Fruit fly (Drosophila melanogaster) whole organism, prepupa: ENCODE measurements around the gene CG13995.

ENCODE experiments used
- Blimp-1 ChIP-seq: fragments of 200-800 bp; sonication (Bioruptor generic); optimal IDR thresholded peaks from 3 replicates; lab custom pipeline; 2017; ENCODE audit warnings: missing biosample characterization, missing genetic modification characterization, mild to moderate bottlenecking, moderate library complexity, missing genetic modification reagents
- CG10669 ChIP-seq: fragments of 200-800 bp; sonication (Bioruptor generic); optimal IDR thresholded peaks from 3 replicates; lab custom pipeline; 2018; ENCODE audit warnings: missing biosample characterization, mild to moderate bottlenecking, missing genetic modification characterization, moderate library complexity
- CG11294 ChIP-seq: fragments of 200-800 bp; sonication (Bioruptor generic); IDR thresholded peaks from 2 replicates; pipeline ENCODE4 v1.3.6; 2022; ENCODE audit warnings: missing biosample characterization, missing genetic modification characterization
- CG11762 ChIP-seq: fragments of 200-800 bp; sonication (Bioruptor generic); optimal IDR thresholded peaks from 3 replicates; lab custom pipeline; 2016; ENCODE audit warnings: missing biosample characterization, missing genetic modification characterization; ENCODE audit not compliant: insufficient read depth
- CG15336 ChIP-seq: fragments of 200-800 bp; sonication (Bioruptor generic); IDR thresholded peaks from 2 replicates; pipeline ENCODE4 v1.3.6; 2022; ENCODE audit warnings: missing biosample characterization, missing genetic modification characterization
- CG1621 ChIP-seq: fragments of 200-800 bp; sonication (Bioruptor generic); optimal IDR thresholded peaks from 3 replicates; lab custom pipeline; 2018; ENCODE audit warnings: missing biosample characterization, mild to moderate bottlenecking, missing genetic modification characterization
- CG16779 ChIP-seq: fragments of 200-800 bp; sonication (Bioruptor generic); optimal IDR thresholded peaks from 3 replicates; lab custom pipeline; 2017; ENCODE audit warnings: missing biosample characterization, mild to moderate bottlenecking, missing genetic modification characterization
- CG31627 ChIP-seq: fragments of 200-800 bp; sonication (Bioruptor generic); optimal IDR thresholded peaks from 3 replicates; lab custom pipeline; 2016; ENCODE audit warnings: missing biosample characterization, missing genetic modification characterization
- CG32006 ChIP-seq: fragments of 200-800 bp; sonication (Bioruptor generic); optimal IDR thresholded peaks from 3 replicates; lab custom pipeline; 2017; ENCODE audit warnings: missing biosample characterization, mild to moderate bottlenecking, missing genetic modification characterization
- CG34406 ChIP-seq: fragments of 200-800 bp; sonication (Bioruptor generic); optimal IDR thresholded peaks from 3 replicates; lab custom pipeline; 2016; ENCODE audit warnings: missing biosample characterization, missing genetic modification characterization
- CG3919 ChIP-seq: fragments of 200-800 bp; sonication (Bioruptor generic); optimal IDR thresholded peaks from 3 replicates; lab custom pipeline; 2016; ENCODE audit warnings: missing biosample characterization, missing genetic modification characterization
- CG6163 ChIP-seq: fragments of 200-800 bp; sonication (Bioruptor generic); IDR thresholded peaks from 3 replicates; pipeline ENCODE4 v1.3.6; 2022; ENCODE audit warnings: missing biosample characterization, missing genetic modification characterization
- CG6276 ChIP-seq: fragments of 200-800 bp; sonication (Bioruptor generic); optimal IDR thresholded peaks from 2 replicates; lab custom pipeline; 2017; ENCODE audit warnings: missing biosample characterization, mild to moderate bottlenecking, missing genetic modification characterization
- CG6808 ChIP-seq: fragments of 200-800 bp; sonication (Bioruptor generic); optimal IDR thresholded peaks from 3 replicates; lab custom pipeline; 2017; ENCODE audit warnings: missing biosample characterization, missing genetic modification characterization, mild to moderate bottlenecking, moderate library complexity, missing genetic modification reagents
- CG6854 ChIP-seq: fragments of 200-800 bp; sonication (Bioruptor generic); optimal IDR thresholded peaks from 2 replicates; lab custom pipeline; 2017; ENCODE audit warnings: missing biosample characterization, mild to moderate bottlenecking, missing genetic modification characterization
- CG8119 ChIP-seq: fragments of 200-800 bp; sonication (Bioruptor generic); IDR thresholded peaks from 3 replicates; pipeline ENCODE4 v1.3.6; 2022; ENCODE audit warnings: missing biosample characterization, missing genetic modification characterization
- CG8632 ChIP-seq: fragments of 200-800 bp; sonication (Bioruptor generic); optimal IDR thresholded peaks from 3 replicates; lab custom pipeline; 2016; ENCODE audit warnings: missing biosample characterization, missing genetic modification characterization
- Eip78C ChIP-seq: fragments of 200-800 bp; sonication (Bioruptor generic); peaks from one replicate; lab custom pipeline; 2016; ENCODE audit warnings: missing biosample characterization, missing genetic modification characterization
- Ets21C ChIP-seq: fragments of 200-800 bp; sonication (Bioruptor generic); optimal IDR thresholded peaks from 3 replicates; lab custom pipeline; 2016; ENCODE audit warnings: missing biosample characterization, missing genetic modification characterization
- Ets96B ChIP-seq: fragments of 200-800 bp; optimal IDR thresholded peaks from 2 replicates; lab custom pipeline; 2019; ENCODE audit warnings: missing biosample characterization, mild to moderate bottlenecking, missing genetic modification characterization, moderate library complexity
- Hr38 ChIP-seq: sonication (Bioruptor generic); optimal IDR thresholded peaks from 2 replicates; lab custom pipeline; 2016; ENCODE audit warnings: missing biosample characterization, missing genetic modification characterization
- Hr39 ChIP-seq: fragments of 200-800 bp; sonication (Bioruptor generic); optimal IDR thresholded peaks from 2 replicates; lab custom pipeline; 2016; ENCODE audit warnings: missing biosample characterization, missing genetic modification characterization
- Hr4 ChIP-seq: fragments of 200-800 bp; sonication (Bioruptor generic); optimal IDR thresholded peaks from 3 replicates; lab custom pipeline; 2016; ENCODE audit warnings: missing biosample characterization, missing genetic modification characterization
- Met ChIP-seq: fragments of 200-800 bp; sonication (Bioruptor generic); optimal IDR thresholded peaks from 3 replicates; lab custom pipeline; 2016; ENCODE audit warnings: missing biosample characterization, missing genetic modification characterization
- OdsH ChIP-seq: fragments of 200-800 bp; sonication (Bioruptor generic); optimal IDR thresholded peaks from 3 replicates; lab custom pipeline; 2016; ENCODE audit warnings: missing biosample characterization, missing genetic modification characterization
- Smox ChIP-seq: fragments of 200-800 bp; sonication (Bioruptor generic); optimal IDR thresholded peaks from 3 replicates; lab custom pipeline; 2016; ENCODE audit warnings: missing biosample characterization, missing genetic modification characterization
- Sox14 ChIP-seq: fragments of 200-800 bp; sonication (Bioruptor generic); optimal IDR thresholded peaks from 3 replicates; lab custom pipeline; 2016; ENCODE audit warnings: missing biosample characterization, missing genetic modification characterization
- Sox15 ChIP-seq: fragments of 200-800 bp; sonication (Bioruptor generic); optimal IDR thresholded peaks from 3 replicates; lab custom pipeline; 2016; ENCODE audit warnings: missing biosample characterization, missing genetic modification characterization
- achi ChIP-seq: fragments of 200-800 bp; sonication (Bioruptor generic); optimal IDR thresholded peaks from 3 replicates; lab custom pipeline; 2016; ENCODE audit warnings: missing biosample characterization, missing genetic modification characterization
- acj6 ChIP-seq: fragments of 200-800 bp; sonication (Bioruptor generic); optimal IDR thresholded peaks from 3 replicates; lab custom pipeline; 2016; ENCODE audit warnings: missing biosample characterization, missing genetic modification characterization
- cyc ChIP-seq: fragments of 200-800 bp; sonication (Bioruptor generic); optimal IDR thresholded peaks from 3 replicates; lab custom pipeline; 2016; ENCODE audit warnings: missing biosample characterization, missing genetic modification characterization
- dac ChIP-seq: fragments of 200-800 bp; sonication (Bioruptor generic); optimal IDR thresholded peaks from 2 replicates; lab custom pipeline; 2017; ENCODE audit warnings: missing biosample characterization, mild to moderate bottlenecking, missing genetic modification characterization
- dsx ChIP-seq: fragments of 200-800 bp; optimal IDR thresholded peaks from 3 replicates; lab custom pipeline; 2019; ENCODE audit warnings: missing biosample characterization, mild to moderate bottlenecking, missing genetic modification characterization, moderate library complexity; ENCODE audit not compliant: poor library complexity, severe bottlenecking
- eg ChIP-seq: fragments of 200-800 bp; sonication (Bioruptor generic); IDR thresholded peaks from 3 replicates; pipeline ENCODE4 v1.3.6; 2022; ENCODE audit warnings: missing biosample characterization, missing genetic modification characterization
- esn ChIP-seq: fragments of 200-800 bp; sonication (Bioruptor generic); optimal IDR thresholded peaks from 2 replicates; lab custom pipeline; 2016; ENCODE audit warnings: missing biosample characterization, mild to moderate bottlenecking, missing genetic modification characterization, moderate library complexity
- fkh ChIP-seq: fragments of 200-800 bp; sonication (Bioruptor generic); optimal IDR thresholded peaks from 3 replicates; lab custom pipeline; 2017; ENCODE audit warnings: missing biosample characterization, mild to moderate bottlenecking, missing genetic modification characterization, moderate library complexity
- lz ChIP-seq: fragments of 200-800 bp; sonication (Bioruptor generic); optimal IDR thresholded peaks from 3 replicates; lab custom pipeline; 2016; ENCODE audit warnings: missing biosample characterization, missing genetic modification characterization
- pdm3 ChIP-seq: fragments of 200-800 bp; sonication (Bioruptor generic); optimal IDR thresholded peaks from 3 replicates; lab custom pipeline; 2016; ENCODE audit warnings: missing biosample characterization, missing genetic modification characterization
- salr ChIP-seq, 2 experiments: fragments of 200-800 bp; sonication (Bioruptor generic); optimal IDR thresholded peaks; 3 replicates each; lab custom pipeline; 2016 to 2018; ENCODE audit warnings: missing biosample characterization in 2 of 2, missing genetic modification characterization in 2 of 2, mild to moderate bottlenecking in 1 of 2
- spab ChIP-seq: fragments of 200-800 bp; sonication (Bioruptor generic); optimal IDR thresholded peaks from 2 replicates; lab custom pipeline; 2017; ENCODE audit warnings: missing biosample characterization, mild to moderate bottlenecking, missing genetic modification characterization, missing genetic modification reagents
- ss ChIP-seq, 2 experiments: fragments of 200-800 bp; sonication (Bioruptor generic); optimal IDR thresholded peaks; 2 replicates in 1 of 2; 3 replicates in 1 of 2; lab custom pipeline; 2017 to 2018; ENCODE audit warnings: mild to moderate bottlenecking in 2 of 2, missing biosample characterization in 2 of 2, missing genetic modification characterization in 2 of 2, moderate library complexity in 1 of 2
- svp ChIP-seq: fragments of 200-800 bp; sonication (Bioruptor generic); peaks from one replicate; lab custom pipeline; 2016; ENCODE audit warnings: missing biosample characterization, missing genetic modification characterization

Gene CG13995

DNA sequence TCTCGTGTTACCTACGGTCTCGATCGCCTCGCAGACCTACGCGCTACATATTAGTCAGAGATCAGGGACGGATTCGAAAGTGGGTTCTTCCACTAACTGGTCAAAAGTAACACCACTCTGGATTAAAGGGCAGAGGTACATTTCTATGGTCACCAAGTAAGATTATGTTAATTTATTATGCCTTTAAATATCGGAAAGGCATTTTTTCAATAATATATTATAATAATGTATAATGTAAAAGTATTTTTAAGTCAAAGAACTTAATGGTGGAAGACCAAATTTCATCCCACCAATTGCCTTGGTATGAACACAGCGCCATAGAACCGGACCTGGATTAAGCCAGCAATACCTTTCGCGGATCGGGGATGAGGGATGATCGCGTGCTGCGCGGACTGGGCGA, 31.3 kb upstream of the CG13995 start (continued):
- peak; percentile 9 to 27 for TF ChIP-seq salr (GFP tag; optimal IDR thresholded peaks at IDR 0.05; lab: Kevin White, UChicago)
- TF ChIP-seq CG3919: peak; percentile 82
- peak; percentile 16 for TF ChIP-seq CG1621 (tag; lab: Kevin White, UChicago)
- peak; percentile 51 for TF ChIP-seq CG8632 (GFP tag; lab: Kevin White, UChicago)
- TF ChIP-seq Hr4 (GFP tag; lab: Kevin White, UChicago): peak; percentile 29
- no peak for TF ChIP-seq CG8119
- TF ChIP-seq spab (GFP tag; lab: Kevin White, UChicago): peak; percentile 73
- peak; percentile 73 for TF ChIP-seq CG6808 (GFP tag; lab: Kevin White, UChicago)
- TF ChIP-seq CG32006 (GFP tag; lab: Kevin White, UChicago): peak; percentile 63
- TF ChIP-seq Hr39: peak; percentile 27
- no peak for TF ChIP-seq Hr38 (GFP tag; lab: Kevin White, UChicago)
- no peak for TF ChIP-seq fkh (GFP tag; lab: Kevin White, UChicago)
- TF ChIP-seq cyc (GFP tag; lab: Kevin White, UChicago): peak; percentile 64
- TF ChIP-seq Met (GFP tag; lab: Kevin White, UChicago): peak; percentile 59

DNA sequence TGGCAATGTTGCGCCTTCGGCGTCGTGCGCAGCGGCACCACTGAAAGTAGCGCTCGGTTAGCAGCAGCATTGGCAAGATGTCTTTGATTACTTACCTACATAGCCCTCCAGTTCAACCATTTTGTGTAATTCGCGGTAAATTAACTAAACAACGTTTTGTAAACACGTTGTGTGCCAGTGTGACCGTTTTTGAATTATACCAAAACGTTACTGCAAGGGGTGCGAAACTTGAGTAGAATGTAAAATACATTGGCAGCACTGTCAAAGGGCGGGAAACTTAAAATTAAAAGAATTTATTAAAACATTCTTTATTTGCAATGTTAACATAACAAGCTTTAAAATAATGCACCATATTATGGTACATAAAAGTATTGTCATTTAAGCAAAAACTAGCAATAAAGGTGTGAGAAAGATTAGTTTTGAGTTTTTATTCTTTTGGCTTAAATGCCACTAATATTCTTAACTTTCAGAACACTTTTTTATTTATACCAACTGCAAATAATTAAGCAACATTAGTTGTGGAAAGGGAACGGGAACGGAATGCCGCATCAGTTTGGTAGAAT, 29.7 kb upstream of the CG13995 start, which contains the start of gene CG9107:
CG9107 (minus strand) TSS at position 195 of the 563 bp plus-strand sequence.
- TF ChIP-seq fkh (GFP tag; lab: Kevin White, UChicago) (peak; percentile 78), CG6808 (GFP tag; lab: Kevin White, UChicago) (peak; percentile 100), pdm3 (GFP tag; lab: Kevin White, UChicago) (no peak)
- TF ChIP-seq, all 60 proteins: peak for 2

DNA sequence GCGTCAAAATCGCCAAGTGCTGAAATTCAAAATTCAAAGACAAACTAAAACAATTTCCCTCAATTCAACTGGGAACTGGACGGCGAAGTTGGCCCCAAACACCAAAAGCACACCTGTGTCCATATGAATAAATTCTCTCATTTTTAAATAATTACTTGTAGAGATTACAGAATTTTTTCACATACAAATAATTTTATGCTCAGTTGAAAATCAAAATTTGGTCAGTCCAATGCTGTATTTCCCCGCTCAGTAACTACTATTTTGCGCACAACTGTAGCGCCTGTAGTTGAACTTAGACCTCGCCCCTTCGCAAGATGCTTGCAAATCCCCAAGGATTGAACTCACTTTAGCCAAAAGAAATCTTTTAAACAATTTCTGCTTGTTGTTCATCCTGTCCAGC, 25.4 kb upstream of the CG13995 start:
- TF ChIP-seq achi (GFP tag; lab: Kevin White, UChicago) (peak; percentile 18), Hr39 (peak; percentile 15), CG1621 (tag; lab: Kevin White, UChicago) (no peak), CG6163 (GFP tag; lab: Robert Waterston, UW) (peak; percentile 21; the same call in 1 of the 3 replicates), pdm3 (GFP tag; lab: Kevin White, UChicago) (peak; percentile 2), Hr4 (GFP tag; lab: Kevin White, UChicago) (peak; percentile 34), Ets21C (no peak), CG31627 (GFP tag; lab: Kevin White, UChicago) (peak; percentile 7), esn (GFP tag; lab: Kevin White, UChicago) (peak; percentile 1), CG15336 (peak; percentile 44; the same call in 1 of the 2 replicates), dsx (GFP tag; lab: Kevin White, UChicago) (no peak), eg (peak; percentile 39; the same call in 1 of the 3 replicates), CG8119 (peak; percentile 44; the same call in 2 of the 3 replicates), svp (GFP tag; lab: Kevin White, UChicago) (peak; percentile 74), acj6 (GFP tag; lab: Kevin White, UChicago) (peak; percentile 24), ss (GFP tag; optimal IDR thresholded peaks at IDR 0.05; lab: Kevin White, UChicago) (no peak), CG3919 (peak; percentile 5), CG6854 (no peak), Eip78C (GFP tag; lab: Kevin White, UChicago) (peak; percentile 47), CG32006 (GFP tag; lab: Kevin White, UChicago) (peak; percentile 37)

DNA sequence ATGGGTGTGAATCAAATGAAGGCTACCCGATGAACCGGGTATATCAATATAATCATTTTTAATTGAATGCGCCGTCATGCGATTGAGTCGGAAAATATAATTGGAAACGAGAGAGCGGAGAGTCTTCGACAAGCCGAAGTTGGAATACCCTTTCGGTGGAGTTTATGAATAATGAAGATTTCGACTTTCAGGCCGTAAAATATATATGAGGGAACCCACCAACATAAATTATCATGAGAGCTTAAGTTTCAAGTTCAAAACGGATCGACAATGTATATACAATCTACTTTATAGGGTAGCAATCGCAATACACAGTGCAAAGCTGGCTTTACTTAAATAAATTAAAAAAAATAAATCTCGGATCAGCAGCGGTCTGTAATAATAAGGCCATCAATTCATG, 22.3 kb upstream of the CG13995 start:
- TF ChIP-seq dac (GFP tag; lab: Kevin White, UChicago): no peak
- TF ChIP-seq pdm3 (GFP tag; lab: Kevin White, UChicago): peak; percentile 36
- TF ChIP-seq lz (GFP tag; lab: Kevin White, UChicago): peak; percentile 40
- no peak for TF ChIP-seq Blimp-1 (GFP tag; lab: Kevin White, UChicago)
- TF ChIP-seq CG8119: peak; percentile 56
- TF ChIP-seq CG10669 (GFP tag; lab: Kevin White, UChicago): no peak
- peak; percentile 49 for TF ChIP-seq CG32006 (GFP tag; lab: Kevin White, UChicago)
- TF ChIP-seq CG15336: peak; percentile 49
- no peak for TF ChIP-seq Hr4 (GFP tag; lab: Kevin White, UChicago)
- TF ChIP-seq cyc (GFP tag; lab: Kevin White, UChicago): no peak
- TF ChIP-seq CG11294 (GFP tag; lab: Robert Waterston, UW): 0 out of 2 replicates have a peak, but pooled peaks have one; percentile 7
- peak; percentile 36 for TF ChIP-seq Sox14 (GFP tag; lab: Kevin White, UChicago)
- TF ChIP-seq Hr39: peak; percentile 45
- TF ChIP-seq Sox15 (GFP tag; lab: Kevin White, UChicago): no peak
- TF ChIP-seq CG3919: no peak
- no peak for TF ChIP-seq CG11762 (GFP tag; lab: Kevin White, UChicago)
- TF ChIP-seq OdsH: no peak
- no peak for TF ChIP-seq Met (GFP tag; lab: Kevin White, UChicago)
- peak; percentile 19 for TF ChIP-seq CG34406 (GFP tag; lab: Kevin White, UChicago)
- TF ChIP-seq Ets96B (tag; lab: Kevin White, UChicago): peak; percentile 59
- no peak for TF ChIP-seq CG6276 (GFP tag; lab: Kevin White, UChicago)
- TF ChIP-seq Eip78C (GFP tag; lab: Kevin White, UChicago): peak; percentile 86
- no peak for TF ChIP-seq CG6854
- no peak for TF ChIP-seq CG16779 (tag; lab: Kevin White, UChicago)
- TF ChIP-seq Ets21C: no peak
- TF ChIP-seq Smox: no peak
